Worm (Caenorhabditis elegans) whole organism, young adult: Measurements from ENCODE around the gene Y22D7AR.2.

Experiments used
- F37B4.10 ChIP-seq: fragments of 200-800 bp; sonication (Bioruptor generic); IDR thresholded peaks from 2 replicates; pipeline ENCODE4 v1.3.6; 2022; ENCODE audit warnings: missing genetic modification characterization, missing compliant biosample characterization
- Y67H2A.10 ChIP-seq: fragments of 200-800 bp; sonication (Bioruptor generic); conservative IDR thresholded peaks from 2 replicates; pipeline ENCODE4 v1.3.6; 2022; ENCODE audit warnings: missing genetic modification reagents, missing genetic modification characterization, missing compliant biosample characterization
- athp-1 ChIP-seq: sonication (generic microtip); optimal IDR thresholded peaks from 2 replicates; lab custom pipeline; 2017; ENCODE audit warnings: mild to moderate bottlenecking, missing genetic modification characterization, missing compliant biosample characterization
- attf-5 ChIP-seq: fragments of 200-800 bp; sonication (Bioruptor generic); optimal IDR thresholded peaks from 2 replicates; lab custom pipeline; 2018; ENCODE audit warnings: mild to moderate bottlenecking, missing genetic modification characterization, missing compliant biosample characterization
- attf-6 ChIP-seq: fragments of 200-800 bp; sonication (Bioruptor generic); IDR thresholded peaks from 2 replicates; pipeline ENCODE4 v1.3.6; 2022; ENCODE audit warnings: missing genetic modification reagents, missing genetic modification characterization, missing compliant biosample characterization
- bed-1 ChIP-seq: fragments of 200-800 bp; sonication (Bioruptor generic); IDR thresholded peaks from 2 replicates; pipeline ENCODE4 v1.3.6; 2022; ENCODE audit warnings: missing genetic modification reagents, missing genetic modification characterization, missing compliant biosample characterization
- ccch-3 ChIP-seq: fragments of 200-800 bp; sonication (Bioruptor generic); optimal IDR thresholded peaks from 2 replicates; lab custom pipeline; 2018; ENCODE audit warnings: mild to moderate bottlenecking, missing genetic modification characterization, missing compliant biosample characterization
- ceh-100 ChIP-seq: fragments of 200-800 bp; sonication (Bioruptor generic); IDR thresholded peaks from 2 replicates; pipeline ENCODE4 v1.3.6; 2022; ENCODE audit warnings: missing genetic modification reagents, missing genetic modification characterization, missing compliant biosample characterization
- die-1 ChIP-seq: sonication (generic microtip); optimal IDR thresholded peaks from 2 replicates; lab custom pipeline; 2016; ENCODE audit warnings: missing genotype, mild to moderate bottlenecking, missing genetic modification characterization, missing compliant biosample characterization
- let-526 ChIP-seq: fragments of 200-800 bp; sonication (Bioruptor generic); IDR thresholded peaks from 2 replicates; pipeline ENCODE4 v1.3.6; 2022; ENCODE audit warnings: missing genetic modification reagents, missing genetic modification characterization, missing compliant biosample characterization
- let-607 ChIP-seq, 2 experiments: fragments of 200-800 bp in 1 of 2; sonication (Bioruptor generic) in 1 of 2; sonication (generic microtip) in 1 of 2; optimal IDR thresholded peaks; 2 replicates each; lab custom pipeline; 2016 to 2018; ENCODE audit warnings: mild to moderate bottlenecking in 2 of 2, missing compliant biosample characterization in 2 of 2, missing genetic modification characterization in 2 of 2, moderate library complexity in 2 of 2, missing genotype in 1 of 2
- lsy-27 ChIP-seq: sonication (generic microtip); optimal IDR thresholded peaks from 2 replicates; lab custom pipeline; 2017; ENCODE audit warnings: missing genetic modification characterization, mild to moderate bottlenecking, missing compliant biosample characterization, antibody characterized with exemption, missing genotype, borderline replicate concordance; ENCODE audit not compliant: insufficient read depth
- rec-8 ChIP-seq, 2 experiments: sonication (generic microtip); optimal IDR thresholded peaks; 2 replicates each; lab custom pipeline; 2016; ENCODE audit warnings: mild to moderate bottlenecking in 2 of 2, missing genetic modification characterization in 2 of 2, missing genetic modification reagents in 2 of 2, missing genotype in 2 of 2, missing biosample characterization in 1 of 2, missing compliant biosample characterization in 1 of 2, moderate library complexity in 1 of 2
- snpc-1.1 ChIP-seq: sonication (generic microtip); optimal IDR thresholded peaks from 2 replicates; lab custom pipeline; 2017; ENCODE audit warnings: missing genetic modification characterization, mild to moderate bottlenecking, missing compliant biosample characterization, antibody characterized with exemption, moderate library complexity, missing genotype, missing genetic modification reagents; ENCODE audit not compliant: insufficient read depth
- tbp1 ChIP-seq: fragments of 200-800 bp; sonication (Bioruptor generic); optimal IDR thresholded peaks from 2 replicates; lab custom pipeline; 2018; ENCODE audit warnings: mild to moderate bottlenecking, missing genetic modification characterization, missing compliant biosample characterization
- tbx-9 ChIP-seq: sonication (generic microtip); optimal IDR thresholded peaks from 2 replicates; lab custom pipeline; 2016; ENCODE audit warnings: borderline replicate concordance, missing genetic modification characterization, inconsistent platforms, missing compliant biosample characterization
- unc-62 ChIP-seq: fragments of 150-350 bp; optimal IDR thresholded peaks from 2 replicates; lab custom pipeline; 2014; ENCODE audit warnings: missing biosample characterization, missing genetic modification reagents, missing genetic modification characterization
- ztf-3 ChIP-seq: fragments of 200-800 bp; sonication (Bioruptor generic); optimal IDR thresholded peaks from 2 replicates; lab custom pipeline; 2018; ENCODE audit warnings: mild to moderate bottlenecking, missing genetic modification characterization, missing compliant biosample characterization

Gene Y22D7AR.2

DNA sequence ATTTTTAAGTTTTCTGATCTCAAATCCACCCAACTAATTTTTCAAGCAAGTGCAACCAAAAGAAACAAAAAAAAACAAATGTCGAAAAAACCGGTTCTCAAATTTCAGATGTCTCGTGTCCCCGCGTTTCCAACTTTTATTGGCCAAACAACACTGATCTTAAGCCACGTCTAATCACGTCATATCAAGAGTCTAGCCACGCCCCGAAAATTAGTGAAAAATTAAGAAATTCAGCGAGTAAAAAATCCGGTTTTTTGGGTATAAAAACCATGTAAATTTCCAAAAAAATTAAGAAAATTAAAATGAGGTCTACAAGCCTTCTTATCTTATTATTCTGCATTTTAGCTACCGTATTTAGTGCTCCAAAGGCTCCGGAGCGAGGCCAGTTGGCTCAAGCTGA, 57.5 kb downstream of the Y22D7AR.2 start, which contains the start of gene cnc-6:
Gene cnc-6 (plus strand): TSS at position 301 of the 400 bp plus-strand sequence.
- TF ChIP-seq ceh-100 (GFP tag; lab: Robert Waterston, UW) (no peak), ztf-3 (GFP tag; lab: Kevin White, UChicago) (no peak), tbp1 (GFP tag; lab: Kevin White, UChicago) (no peak), unc-62 (GFP tag; lab: Kevin White, UChicago) (no peak), let-526 (no peak), Y67H2A.10 (GFP tag; lab: Robert Waterston, UW) (no peak), bed-1 (GFP tag; lab: Robert Waterston, UW) (no peak), snpc-1.1 (no peak), lsy-27 (no peak), attf-5 (GFP tag; lab: Kevin White, UChicago) (no peak), athp-1 (tag; lab: Kevin White, UChicago) (no peak), F37B4.10 (GFP tag; lab: Robert Waterston, UW) (no peak), let-607 (tag; optimal IDR thresholded peaks at IDR 0.05; lab: Kevin White, UChicago) (no peak), die-1 (no peak), rec-8 (tag; optimal IDR thresholded peaks at IDR 0.05; lab: Kevin White, UChicago) (no peak), ccch-3 (no peak), attf-6 (GFP tag; lab: Robert Waterston, UW) (no peak), tbx-9 (tag; lab: Kevin White, UChicago) (no peak)
